Fruit fly (Drosophila melanogaster) whole organism, pupa: Measurements from ENCODE around the gene Cyp4ac3.

ENCODE experiments used
- CG15710 ChIP-seq: fragments of 200-800 bp; sonication (Bioruptor generic); optimal IDR thresholded peaks from 2 replicates; lab custom pipeline; 2018; ENCODE audit warnings: missing biosample characterization, mild to moderate bottlenecking, missing genetic modification characterization, moderate library complexity
- CG9948 ChIP-seq: fragments of 200-800 bp; sonication (Bioruptor generic); optimal IDR thresholded peaks from 2 replicates; lab custom pipeline; 2018; ENCODE audit warnings: missing biosample characterization, mild to moderate bottlenecking, missing genetic modification characterization, moderate library complexity
- gl ChIP-seq: fragments of 200-800 bp; sonication (Bioruptor generic); optimal IDR thresholded peaks from 2 replicates; lab custom pipeline; 2018; ENCODE audit warnings: missing biosample characterization, mild to moderate bottlenecking, missing genetic modification characterization

DNA sequence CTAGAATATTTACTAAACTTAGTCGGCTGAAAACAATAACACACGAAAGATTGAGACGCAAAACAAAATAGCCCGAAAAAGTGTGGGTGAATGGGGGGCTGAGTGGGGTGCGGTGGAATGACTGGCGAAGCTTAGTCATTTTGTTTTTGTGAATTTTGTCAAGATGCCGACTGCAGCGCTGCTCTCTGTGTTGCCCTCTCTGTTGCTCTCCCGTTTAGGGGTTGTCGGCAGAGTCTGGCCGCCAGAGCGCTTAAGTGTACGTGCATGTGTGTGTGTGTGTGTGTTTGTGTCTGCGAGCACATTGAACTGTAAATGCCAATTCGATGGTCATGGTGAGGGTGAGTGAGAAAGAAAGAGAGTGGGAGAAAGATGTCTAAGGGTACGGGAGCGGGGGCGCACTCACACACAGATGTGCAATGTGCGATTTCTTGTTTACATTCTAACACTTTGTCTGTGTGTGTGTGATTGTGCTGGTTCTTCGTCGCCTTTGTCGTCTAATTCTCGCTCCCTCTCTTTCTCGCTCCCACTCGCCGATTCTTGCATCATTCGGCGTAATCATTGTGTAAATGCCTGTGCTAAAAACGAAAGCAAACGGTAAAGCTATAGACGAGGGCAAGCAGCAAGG, 38.2 kb downstream of the Cyp4ac3 start:
- TF ChIP-seq gl (tag; lab: Kevin White, UChicago) = no peak
- no peak for TF ChIP-seq CG9948 (tag; lab: Kevin White, UChicago)
- no peak for TF ChIP-seq CG15710
